Fruit fly (Drosophila melanogaster): ENCODE data around the gene CG6664.

The CG6664 gene

dm6 chr3L:16974645-16975151 is 41.3 kb downstream of the CG6664 start (continued):
- TF ChIP-seq PHDP (tag; optimal IDR thresholded peaks at IDR 0.05) (no peak), Oli (tag; optimal IDR thresholded peaks at IDR 0.05) (no peak), CG32772 (GFP tag; IDR thresholded peaks at IDR 0.05) (no peak), CG9817 (tag; optimal IDR thresholded peaks at IDR 0.05) (no peak), corto (GFP tag; optimal IDR thresholded peaks at IDR 0.05) (no peak), NK7.1 (GFP tag; optimal IDR thresholded peaks at IDR 0.05) (no peak), CG3995 (GFP tag; optimal IDR thresholded peaks at IDR 0.05) (no peak), disco-r (GFP tag; optimal IDR thresholded peaks at IDR 0.05) (no peak), az2 (GFP tag; optimal IDR thresholded peaks at IDR 0.05) (no peak), Hey (tag; optimal IDR thresholded peaks at IDR 0.05) (no peak), CG6254 (GFP tag; optimal IDR thresholded peaks at IDR 0.05) (no peak), Xrp1 (GFP tag; IDR thresholded peaks at IDR 0.05) (peak; percentile 16; the same call in 1 of the 2 replicates), Bdp1 (GFP tag; optimal IDR thresholded peaks at IDR 0.05) (no peak), CG12942 (GFP tag; optimal IDR thresholded peaks at IDR 0.05) (no peak), Stat92E (GFP tag; optimal IDR thresholded peaks at IDR 0.05) (no peak), CG16779 (GFP tag; IDR thresholded peaks at IDR 0.05) (no peak), CG1792 (GFP tag; optimal IDR thresholded peaks at IDR 0.05) (no peak), Mes4 (GFP tag; optimal IDR thresholded peaks at IDR 0.05) (no peak), CG13424 (tag; optimal IDR thresholded peaks at IDR 0.05) (peak; percentile 12), CG3163 (GFP tag; optimal IDR thresholded peaks at IDR 0.05) (no peak), CG10979 (tag; optimal IDR thresholded peaks at IDR 0.05) (no peak), ase (GFP tag; IDR thresholded peaks at IDR 0.05) (no peak), croc (GFP tag; conservative IDR thresholded peaks at IDR 0.05) (no peak), pros (GFP tag; optimal IDR thresholded peaks at IDR 0.05) (no peak), maf-S (GFP tag; optimal IDR thresholded peaks at IDR 0.05) (no peak), Ada2b (GFP tag; IDR thresholded peaks at IDR 0.05) (0 out of 2 replicates have a peak, but pooled peaks have one; percentile 6), ab (GFP tag; optimal IDR thresholded peaks at IDR 0.05) (no peak), h (optimal IDR thresholded peaks at IDR 0.05) (no peak), dmrt11E (tag; optimal IDR thresholded peaks at IDR 0.05) (no peak), CG16863 (GFP tag; optimal IDR thresholded peaks at IDR 0.05) (no peak), ATbp (GFP tag; optimal IDR thresholded peaks at IDR 0.05) (peak; percentile 66), CG14667 (GFP tag; IDR thresholded peaks at IDR 0.05) (no peak), CG30403 (GFP tag; optimal IDR thresholded peaks at IDR 0.05) (peak; percentile 1), sr (GFP tag; IDR thresholded peaks at IDR 0.05) (no peak), Dbx (GFP tag; IDR thresholded peaks at IDR 0.05) (no peak), ham (GFP tag; IDR thresholded peaks at IDR 0.05) (no peak), CG9727 (GFP tag; optimal IDR thresholded peaks at IDR 0.05) (no peak), CG12104 (GFP tag; optimal IDR thresholded peaks at IDR 0.05) (no peak), z (GFP tag; IDR thresholded peaks at IDR 0.05) (no peak), Hr51 (GFP tag; optimal IDR thresholded peaks at IDR 0.05) (peak in 1 of 2 experiments; percentile 5), CG10321 (GFP tag; IDR thresholded peaks at IDR 0.05) (0 out of 2 replicates have a peak, but pooled peaks have one; percentile 18), pb (GFP tag; optimal IDR thresholded peaks at IDR 0.05) (no peak), CG32532 (GFP tag; IDR thresholded peaks at IDR 0.05) (no peak; the same call in 1 of the 2 replicates), chn (GFP tag; optimal IDR thresholded peaks at IDR 0.05) (no peak), schlank (tag; optimal IDR thresholded peaks at IDR 0.05) (no peak), CG12769 (tag; optimal IDR thresholded peaks at IDR 0.05) (no peak), tap (tag; optimal IDR thresholded peaks at IDR 0.05) (no peak), fd96Cb (tag; optimal IDR thresholded peaks at IDR 0.05) (no peak), CG43689 (GFP tag; IDR thresholded peaks at IDR 0.05) (no peak), Hr78 (GFP tag; optimal IDR thresholded peaks at IDR 0.05) (no peak), Tbp (GFP tag; optimal IDR thresholded peaks at IDR 0.05) (no peak), CG13894 (tag; optimal IDR thresholded peaks at IDR 0.05) (peak; percentile 41)
